Fruit fly (Drosophila melanogaster): ENCODE results near the gene CG7460.
A peak's percentile ranks its signal among the peaks of the same experiment; 100 is the strongest.

Gene CG7460

dm6 chr3L:17740471-17740870 lies at the start of gene CG7460 (continued):
- no peak for TF ChIP-seq chn (GFP tag; optimal IDR thresholded peaks at IDR 0.05)
- peak; percentile 52 for TF ChIP-seq sd (tag; optimal IDR thresholded peaks at IDR 0.05)
- no peak for TF ChIP-seq caup (GFP tag; optimal IDR thresholded peaks at IDR 0.05; ENCODE audit: severe bottlenecking)
- no peak for TF ChIP-seq org-1 (GFP tag; optimal IDR thresholded peaks at IDR 0.05)
- no peak for TF ChIP-seq CG14441 (GFP tag; IDR thresholded peaks at IDR 0.05)
- no peak for TF ChIP-seq CG15696 (tag; optimal IDR thresholded peaks at IDR 0.05)
- no peak for TF ChIP-seq CG5953 (GFP tag; IDR thresholded peaks at IDR 0.05)
- TF ChIP-seq CG18619 (GFP tag; optimal IDR thresholded peaks at IDR 0.05): no peak
- no peak for TF ChIP-seq CG1832 (GFP tag; optimal IDR thresholded peaks at IDR 0.05)
- TF ChIP-seq CG3281 (GFP tag; optimal IDR thresholded peaks at IDR 0.05): no peak
- no peak for TF ChIP-seq TFAM (GFP tag; optimal IDR thresholded peaks at IDR 0.05)
- TF ChIP-seq dysf (GFP tag; IDR thresholded peaks at IDR 0.05): no peak
- TF ChIP-seq Gsc (GFP tag; IDR thresholded peaks at IDR 0.05): no peak
- peak; percentile 43; the same call in 1 of the 2 replicates for TF ChIP-seq GATAe (GFP tag; conservative IDR thresholded peaks at IDR 0.05)
- no peak for TF ChIP-seq CG13775 (GFP tag; optimal IDR thresholded peaks at IDR 0.05)
- TF ChIP-seq vvl (GFP tag; IDR thresholded peaks at IDR 0.05): 0 out of 2 replicates have a peak, but pooled peaks have one; percentile 7
- TF ChIP-seq CG2129 (GFP tag; IDR thresholded peaks at IDR 0.05; ENCODE audit: partially characterized antibody): no peak
- TF ChIP-seq Nf-YB (GFP tag; optimal IDR thresholded peaks at IDR 0.05): no peak
- TF ChIP-seq CG34376 (GFP tag; optimal IDR thresholded peaks at IDR 0.05): peak; percentile 72
- TF ChIP-seq CG6254 (GFP tag; optimal IDR thresholded peaks at IDR 0.05): no peak
- TF ChIP-seq CG11504 (tag; optimal IDR thresholded peaks at IDR 0.05): no peak
- no peak for TF ChIP-seq Side (GFP tag; optimal IDR thresholded peaks at IDR 0.05)
- TF ChIP-seq jing (GFP tag; optimal IDR thresholded peaks at IDR 0.05): no peak
- TF ChIP-seq sens-2 (GFP tag; IDR thresholded peaks at IDR 0.05): no peak
- TF ChIP-seq CG30403 (GFP tag; optimal IDR thresholded peaks at IDR 0.05): no peak
- TF ChIP-seq CG10543 (GFP tag; optimal IDR thresholded peaks at IDR 0.05): no peak
- no peak for TF ChIP-seq Atf6 (GFP tag; IDR thresholded peaks at IDR 0.05)
- TF ChIP-seq eve (GFP tag; optimal IDR thresholded peaks at IDR 0.05): no peak
- TF ChIP-seq Sox102F (GFP tag; optimal IDR thresholded peaks at IDR 0.05): no peak
- TF ChIP-seq Dip3 (GFP tag; optimal IDR thresholded peaks at IDR 0.05): no peak
- no peak for TF ChIP-seq CG8944 (GFP tag; optimal IDR thresholded peaks at IDR 0.05)
- no peak for TF ChIP-seq dm (GFP tag; optimal IDR thresholded peaks at IDR 0.05)
- no peak for TF ChIP-seq twi (tag; optimal IDR thresholded peaks at IDR 0.05)
- no peak for TF ChIP-seq CG8765 (GFP tag; IDR thresholded peaks at IDR 0.05)
- TF ChIP-seq Optix (GFP tag; IDR thresholded peaks at IDR 0.05): no peak
- no peak for TF ChIP-seq fd102C (GFP tag; optimal IDR thresholded peaks at IDR 0.05)
- TF ChIP-seq pum (GFP tag; optimal IDR thresholded peaks at IDR 0.05): no peak
- no peak for TF ChIP-seq lmd (GFP tag; IDR thresholded peaks at IDR 0.05)
- TF ChIP-seq CG1647 (GFP tag; optimal IDR thresholded peaks at IDR 0.05): no peak
- TF ChIP-seq oc (tag; optimal IDR thresholded peaks at IDR 0.05): no peak
- TF ChIP-seq peb (GFP tag; IDR thresholded peaks at IDR 0.05): no peak
- TF ChIP-seq chm (GFP tag; IDR thresholded peaks at IDR 0.05): no peak
- no peak for TF ChIP-seq CG11085 (GFP tag; IDR thresholded peaks at IDR 0.05)
- TF ChIP-seq MTF-1 (GFP tag; optimal IDR thresholded peaks at IDR 0.05; ENCODE audit: borderline replicate concordance): peak; percentile 11
- TF ChIP-seq CG3847 (GFP tag; IDR thresholded peaks at IDR 0.05): no peak
- no peak for TF ChIP-seq CG31388 (GFP tag; optimal IDR thresholded peaks at IDR 0.05)
- no peak for TF ChIP-seq gsb (GFP tag; IDR thresholded peaks at IDR 0.05)
- TF ChIP-seq pnt (GFP tag; optimal IDR thresholded peaks at IDR 0.05): no peak
- TF ChIP-seq knrl (GFP tag; IDR thresholded peaks at IDR 0.05; ENCODE audit: partially characterized antibody): no peak
- TF ChIP-seq br (optimal IDR thresholded peaks at IDR 0.05): no peak
- TF ChIP-seq danr (GFP tag; IDR thresholded peaks at IDR 0.05): no peak
- no peak for TF ChIP-seq trh (GFP tag; optimal IDR thresholded peaks at IDR 0.05)
- TF ChIP-seq Doc3 (GFP tag; IDR thresholded peaks at IDR 0.05; ENCODE audit: partially characterized antibody): no peak

All from whole organism, embryonic.